Fruit fly (Drosophila melanogaster) whole organism, embryonic: ENCODE measurements around the gene CG43850.

Source experiments
- ATbp ChIP-seq: fragments of 200-800 bp; sonication (Bioruptor generic); optimal IDR thresholded peaks from 2 replicates; lab custom pipeline; 2017; ENCODE audit warnings: missing biosample characterization, mild to moderate bottlenecking, missing genetic modification characterization, missing genetic modification reagents
- Aef1 ChIP-seq: fragments of 200-800 bp; sonication (Bioruptor generic); IDR thresholded peaks from 3 replicates; pipeline ENCODE4 v1.3.6; 2022; ENCODE audit warnings: missing biosample characterization, missing genetic modification characterization
- BEAF-32 ChIP-seq: fragments of 200-800 bp; sonication (Bioruptor generic); optimal IDR thresholded peaks from 3 replicates; lab custom pipeline; 2017; ENCODE audit warnings: missing biosample characterization, missing genetic modification characterization, mild to moderate bottlenecking, moderate library complexity, missing genetic modification reagents
- BtbVII ChIP-seq: fragments of 200-800 bp; sonication (Bioruptor generic); optimal IDR thresholded peaks from 3 replicates; lab custom pipeline; 2017; ENCODE audit warnings: missing biosample characterization, mild to moderate bottlenecking, missing genetic modification characterization
- Bteb2 ChIP-seq: fragments of 200-800 bp; sonication (Bioruptor generic); optimal IDR thresholded peaks from 2 replicates; lab custom pipeline; 2016; ENCODE audit warnings: missing biosample characterization, missing genetic modification characterization
- CG10209 ChIP-seq: fragments of 200-800 bp; sonication (Bioruptor generic); optimal IDR thresholded peaks from 3 replicates; lab custom pipeline; 2017; ENCODE audit warnings: missing biosample characterization, mild to moderate bottlenecking, missing genetic modification characterization, missing genetic modification reagents
- CG10959 ChIP-seq: fragments of 200-800 bp; sonication (Bioruptor generic); IDR thresholded peaks from 2 replicates; pipeline ENCODE4 v1.3.6; 2022; ENCODE audit warnings: missing biosample characterization, missing genetic modification characterization
- CG11504 ChIP-seq: fragments of 200-800 bp; sonication (Bioruptor generic); optimal IDR thresholded peaks from 3 replicates; lab custom pipeline; 2019; ENCODE audit warnings: missing biosample characterization, mild to moderate bottlenecking, missing genetic modification characterization, moderate library complexity
- CG12104 ChIP-seq: fragments of 200-800 bp; sonication (Bioruptor generic); optimal IDR thresholded peaks from 3 replicates; lab custom pipeline; 2016; ENCODE audit warnings: missing biosample characterization, missing genetic modification characterization
- CG12744 ChIP-seq: fragments of 200-800 bp; sonication (Bioruptor generic); optimal IDR thresholded peaks from 2 replicates; lab custom pipeline; 2016; ENCODE audit warnings: missing biosample characterization, missing genetic modification characterization
- CG13424 ChIP-seq: fragments of 200-800 bp; sonication (Bioruptor generic); optimal IDR thresholded peaks from 2 replicates; lab custom pipeline; 2019; ENCODE audit warnings: missing biosample characterization, mild to moderate bottlenecking, missing genetic modification characterization, moderate library complexity
- CG15514 ChIP-seq: fragments of 200-800 bp; sonication (Bioruptor generic); optimal IDR thresholded peaks from 3 replicates; lab custom pipeline; 2017; ENCODE audit warnings: missing biosample characterization, missing genetic modification characterization, mild to moderate bottlenecking, moderate library complexity, missing genetic modification reagents
- CG2199 ChIP-seq: fragments of 200-800 bp; sonication (Bioruptor generic); IDR thresholded peaks from 3 replicates; pipeline ENCODE4 v1.3.6; 2022; ENCODE audit warnings: missing biosample characterization, missing genetic modification characterization
- CG30431 ChIP-seq: fragments of 200-800 bp; sonication (Bioruptor generic); optimal IDR thresholded peaks from 2 replicates; lab custom pipeline; 2017; ENCODE audit warnings: missing biosample characterization, missing genetic modification characterization
- CG42726 ChIP-seq: fragments of 200-800 bp; sonication (Bioruptor generic); IDR thresholded peaks from 2 replicates; pipeline ENCODE4 v1.3.6; 2022; ENCODE audit warnings: missing biosample characterization, missing genetic modification characterization; ENCODE audit not compliant: partially characterized antibody
- CG4707 ChIP-seq: fragments of 200-800 bp; sonication (Bioruptor generic); optimal IDR thresholded peaks from 2 replicates; lab custom pipeline; 2018; ENCODE audit warnings: missing biosample characterization, mild to moderate bottlenecking, missing genetic modification characterization, moderate library complexity
- CG4820 ChIP-seq: fragments of 200-800 bp; sonication (Bioruptor generic); optimal IDR thresholded peaks from 3 replicates; lab custom pipeline; 2016; ENCODE audit warnings: missing biosample characterization, missing genetic modification characterization
- CG5180 ChIP-seq: fragments of 200-800 bp; sonication (Bioruptor generic); optimal IDR thresholded peaks from 3 replicates; lab custom pipeline; 2017; ENCODE audit warnings: missing biosample characterization, missing genetic modification characterization, mild to moderate bottlenecking, moderate library complexity, missing genetic modification reagents
- CG8281 ChIP-seq: fragments of 200-800 bp; sonication (Bioruptor generic); optimal IDR thresholded peaks from 2 replicates; lab custom pipeline; 2018; ENCODE audit warnings: missing biosample characterization, mild to moderate bottlenecking, missing genetic modification characterization, moderate library complexity
- CHES-1-like ChIP-seq: fragments of 200-800 bp; sonication (Bioruptor generic); optimal IDR thresholded peaks from 2 replicates; lab custom pipeline; 2016; ENCODE audit warnings: missing biosample characterization, missing genetic modification characterization
- Dad ChIP-seq: fragments of 200-800 bp; sonication (Bioruptor generic); optimal IDR thresholded peaks from 3 replicates; lab custom pipeline; 2016; ENCODE audit warnings: missing biosample characterization, missing genetic modification characterization
- Deaf1 ChIP-seq: fragments of 200-800 bp; optimal IDR thresholded peaks from 3 replicates; lab custom pipeline; 2019; ENCODE audit warnings: missing biosample characterization, mild to moderate bottlenecking, missing genetic modification characterization, moderate library complexity
- Dek ChIP-seq: fragments of 200-800 bp; sonication (Bioruptor generic); optimal IDR thresholded peaks from 3 replicates; lab custom pipeline; 2019; ENCODE audit warnings: missing biosample characterization, mild to moderate bottlenecking, missing genetic modification characterization, moderate library complexity
- Dip2 ChIP-seq: fragments of 200-800 bp; sonication (Bioruptor generic); IDR thresholded peaks from 2 replicates; pipeline ENCODE4 v1.3.6; 2022; ENCODE audit warnings: missing biosample characterization, missing genetic modification characterization
- Doc3 ChIP-seq: fragments of 200-800 bp; sonication (Bioruptor generic); IDR thresholded peaks from 3 replicates; pipeline ENCODE4 v1.3.6; 2022; ENCODE audit warnings: missing biosample characterization, missing genetic modification characterization; ENCODE audit not compliant: partially characterized antibody
- Fer2 ChIP-seq: fragments of 200-800 bp; sonication (Bioruptor generic); optimal IDR thresholded peaks from 2 replicates; lab custom pipeline; 2018; ENCODE audit warnings: missing biosample characterization, mild to moderate bottlenecking, missing genetic modification characterization, moderate library complexity
- Kr ChIP-seq: fragments of 200-800 bp; sonication (Bioruptor generic); optimal IDR thresholded peaks from 2 replicates; lab custom pipeline; 2017; ENCODE audit warnings: missing biosample characterization, mild to moderate bottlenecking, missing genetic modification characterization
- Lhr ChIP-seq: fragments of 200-800 bp; sonication (Bioruptor generic); optimal IDR thresholded peaks from 3 replicates; lab custom pipeline; 2017; ENCODE audit warnings: mild to moderate bottlenecking, missing biosample characterization, missing genetic modification reagents, missing genetic modification characterization
- Nf-YA ChIP-seq: fragments of 200-800 bp; sonication (Bioruptor generic); IDR thresholded peaks from 2 replicates; pipeline ENCODE4 v1.3.6; 2022; ENCODE audit warnings: missing biosample characterization, missing genetic modification characterization
- Scr ChIP-seq: fragments of 200-800 bp; sonication (Bioruptor generic); IDR thresholded peaks from 2 replicates; pipeline ENCODE4 v1.3.6; 2022; ENCODE audit warnings: missing biosample characterization, missing genetic modification characterization; ENCODE audit not compliant: partially characterized antibody
- Tbp ChIP-seq: fragments of >200 bp; optimal IDR thresholded peaks from 2 replicates; lab custom pipeline; 2018; ENCODE audit warnings: missing biosample characterization, missing genetic modification characterization
- ash1 ChIP-seq: fragments of 200-800 bp; sonication (Bioruptor generic); optimal IDR thresholded peaks from 2 replicates; lab custom pipeline; 2018; ENCODE audit warnings: missing biosample characterization, mild to moderate bottlenecking, missing genetic modification characterization
- bbx ChIP-seq: fragments of 200-800 bp; sonication (Bioruptor generic); IDR thresholded peaks from 2 replicates; pipeline ENCODE4 v1.3.6; 2022; ENCODE audit warnings: missing biosample characterization, missing genetic modification characterization; ENCODE audit not compliant: partially characterized antibody
- cato ChIP-seq: fragments of 200-800 bp; sonication (Bioruptor generic); optimal IDR thresholded peaks from 2 replicates; lab custom pipeline; 2016; ENCODE audit warnings: missing biosample characterization, missing genetic modification characterization, borderline replicate concordance
- da ChIP-seq: fragments of 200-800 bp; sonication (Bioruptor generic); optimal IDR thresholded peaks from 2 replicates; lab custom pipeline; 2016; ENCODE audit warnings: missing biosample characterization, missing genetic modification characterization
- dimm ChIP-seq: fragments of 200-800 bp; sonication (Bioruptor generic); IDR thresholded peaks from 2 replicates; pipeline ENCODE4 v1.3.6; 2022; ENCODE audit warnings: missing biosample characterization, missing genetic modification characterization
- dysf ChIP-seq: fragments of 200-800 bp; sonication (Bioruptor generic); IDR thresholded peaks from 3 replicates; pipeline ENCODE4 v1.3.6; 2022; ENCODE audit warnings: missing biosample characterization, missing genetic modification characterization
- fd64A ChIP-seq: fragments of 200-800 bp; sonication (Bioruptor generic); optimal IDR thresholded peaks from 3 replicates; lab custom pipeline; 2018; ENCODE audit warnings: missing biosample characterization, mild to moderate bottlenecking, missing genetic modification characterization
- gfzf ChIP-seq: fragments of 200-800 bp; sonication (Bioruptor generic); optimal IDR thresholded peaks from 2 replicates; lab custom pipeline; 2016; ENCODE audit warnings: missing biosample characterization, mild to moderate bottlenecking, missing genetic modification characterization, moderate library complexity
- h ChIP-seq: fragments of >200 bp; optimal IDR thresholded peaks from 2 replicates; lab custom pipeline; 2017
- insv ChIP-seq, 2 experiments: fragments of 200-800 bp; sonication (Bioruptor generic); optimal IDR thresholded peaks; 3 replicates each; lab custom pipeline; 2016 to 2018; ENCODE audit warnings: missing biosample characterization in 2 of 2, missing genetic modification characterization in 2 of 2
- inv ChIP-seq: fragments of 200-800 bp; sonication (Bioruptor generic); IDR thresholded peaks from 2 replicates; pipeline ENCODE4 v1.3.6; 2022; ENCODE audit warnings: missing biosample characterization, missing genetic modification characterization; ENCODE audit not compliant: partially characterized antibody
- lilli ChIP-seq: fragments of 200-800 bp; sonication (Bioruptor generic); optimal IDR thresholded peaks from 3 replicates; lab custom pipeline; 2016; ENCODE audit warnings: missing biosample characterization, missing genetic modification characterization
- luna ChIP-seq: fragments of 200-800 bp; sonication (Bioruptor generic); optimal IDR thresholded peaks from 2 replicates; lab custom pipeline; 2016; ENCODE audit warnings: missing biosample characterization, missing genetic modification characterization
- pnt ChIP-seq: fragments of 200-800 bp; sonication (Bioruptor generic); optimal IDR thresholded peaks from 3 replicates; lab custom pipeline; 2016; ENCODE audit warnings: missing biosample characterization, missing genetic modification characterization
- pros ChIP-seq: fragments of 200-800 bp; sonication (Bioruptor generic); optimal IDR thresholded peaks from 3 replicates; lab custom pipeline; 2019; ENCODE audit warnings: missing biosample characterization, mild to moderate bottlenecking, missing genetic modification characterization, moderate library complexity
- row ChIP-seq: fragments of 200-800 bp; sonication (Bioruptor generic); IDR thresholded peaks from 3 replicates; pipeline ENCODE4 v1.3.6; 2022; ENCODE audit warnings: missing biosample characterization, missing genetic modification characterization
- slbo ChIP-seq: fragments of 200-800 bp; sonication (Bioruptor generic); IDR thresholded peaks from 2 replicates; pipeline ENCODE4 v1.3.6; 2022; ENCODE audit warnings: missing biosample characterization, missing genetic modification characterization
- tll ChIP-seq, 2 experiments: fragments of 200-800 bp in 1 of 2; fragments of >200 bp in 1 of 2; sonication (Bioruptor generic) in 1 of 2; optimal IDR thresholded peaks; 2 replicates each; lab custom pipeline; 2017 to 2019; ENCODE audit warnings: missing biosample characterization in 2 of 2, missing genetic modification characterization in 2 of 2, mild to moderate bottlenecking in 1 of 2, moderate library complexity in 1 of 2
- toy ChIP-seq: fragments of 200-800 bp; sonication (Bioruptor generic); IDR thresholded peaks from 2 replicates; pipeline ENCODE4 v1.3.6; 2022; ENCODE audit warnings: missing biosample characterization, missing genetic modification characterization

Gene CG43850

DNA sequence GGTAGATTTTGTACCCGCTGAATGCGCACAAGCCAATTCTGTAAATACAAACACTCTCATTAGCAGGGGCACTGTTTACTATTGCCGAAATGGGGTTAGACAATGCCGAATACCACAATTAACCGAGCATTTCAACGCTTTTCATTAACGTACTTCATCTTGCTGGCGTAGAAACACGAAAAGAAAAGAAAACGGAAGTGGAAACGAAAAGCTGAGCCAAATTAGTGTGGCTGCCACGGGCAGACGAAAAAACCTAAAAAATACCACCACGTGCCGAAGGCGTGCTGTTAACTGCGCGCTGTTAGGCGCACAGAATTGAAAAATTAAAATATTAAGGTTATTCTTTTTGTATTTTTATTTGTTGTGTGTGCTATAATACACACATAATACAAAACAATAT is 20.3 kb upstream of the CG43850 start, which contains the start of gene RpL24 (continued):
- TF ChIP-seq Kr (GFP tag; lab: Kevin White, UChicago) (peak; percentile 83), Nf-YA (GFP tag; lab: Robert Waterston, UW) (peak; percentile 83), CG4820 (GFP tag; lab: Kevin White, UChicago) (peak; percentile 69), BEAF-32 (GFP tag; lab: Kevin White, UChicago) (peak; percentile 36), dysf (peak; percentile 82), Dad (peak; percentile 92), lilli (GFP tag; lab: Kevin White, UChicago) (peak; percentile 88), CG11504 (tag; lab: Kevin White, UChicago) (peak; percentile 82), toy (peak; percentile 71; the same call in 1 of the 2 replicates), ash1 (peak; percentile 94), Fer2 (peak; percentile 83), CHES-1-like (peak; percentile 85), ATbp (GFP tag; lab: Kevin White, UChicago) (peak; percentile 92), CG12744 (GFP tag; lab: Kevin White, UChicago) (peak; percentile 87), Lhr (GFP tag; lab: Kevin White, UChicago) (peak; percentile 89), CG5180 (GFP tag; lab: Kevin White, UChicago) (peak; percentile 80), bbx (GFP tag; lab: Robert Waterston, UW) (peak; percentile 29; the same call in 1 of the 2 replicates), row (peak; percentile 68), CG12104 (GFP tag; lab: Kevin White, UChicago) (peak; percentile 91), CG8281 (tag; lab: Kevin White, UChicago) (peak; percentile 66), Tbp (GFP tag; lab: Kevin White, UChicago) (no peak), tll (GFP tag; optimal IDR thresholded peaks at IDR 0.05; lab: Kevin White, UChicago) (peak in 1 of 2 experiments; percentile 17), Deaf1 (tag; lab: Kevin White, UChicago) (peak; percentile 64), Dip2 (GFP tag; lab: Robert Waterston, UW) (no peak), Dek (tag; lab: Kevin White, UChicago) (peak; percentile 74), CG42726 (GFP tag; lab: Robert Waterston, UW) (peak; percentile 45; the same call in 1 of the 2 replicates), Aef1 (peak; percentile 54; the same call in 2 of the 3 replicates), dimm (GFP tag; lab: Robert Waterston, UW) (peak; percentile 75), cato (GFP tag; lab: Kevin White, UChicago) (peak; percentile 66), CG30431 (GFP tag; lab: Kevin White, UChicago) (peak; percentile 72), Bteb2 (peak; percentile 86), BtbVII (GFP tag; lab: Kevin White, UChicago) (peak; percentile 96), CG13424 (tag; lab: Kevin White, UChicago) (peak; percentile 75), Doc3 (GFP tag; lab: Robert Waterston, UW) (no peak), inv (GFP tag; lab: Robert Waterston, UW) (no peak), da (GFP tag; lab: Kevin White, UChicago) (peak; percentile 80), pnt (peak; percentile 16), pros (GFP tag; lab: Kevin White, UChicago) (no peak), gfzf (peak; percentile 88), slbo (GFP tag; lab: Robert Waterston, UW) (peak; percentile 75), insv (GFP tag; optimal IDR thresholded peaks at IDR 0.05; lab: Kevin White, UChicago) (peak in 1 of 2 experiments; percentile 80), luna (GFP tag; lab: Kevin White, UChicago) (peak; percentile 92), CG4707 (GFP tag; lab: Kevin White, UChicago) (peak; percentile 91), CG10209 (GFP tag; lab: Kevin White, UChicago) (peak; percentile 91), h (lab: Kevin White, UChicago) (no peak), CG2199 (no peak), Scr (no peak; the same call in 1 of the 2 replicates), CG15514 (GFP tag; lab: Kevin White, UChicago) (peak; percentile 94), fd64A (GFP tag; lab: Kevin White, UChicago) (peak; percentile 93), CG10959 (GFP tag; lab: Robert Waterston, UW) (peak; percentile 73)
